Worm (Caenorhabditis elegans) whole organism, young adult: ENCODE results near the gene clec-163.
"Not testable (repeated sequence)": the region's sequence is repeated elsewhere in the genome, so short reads cannot be mapped to it uniquely, and the experiment has no call there.

Experiments
- B0035.1 ChIP-seq: sonication (generic microtip); optimal IDR thresholded peaks from 2 replicates; lab custom pipeline; 2016; ENCODE audit warnings: missing genetic modification characterization, mild to moderate bottlenecking, missing compliant biosample characterization, missing genotype, missing genetic modification reagents
- D2030.7 ChIP-seq: fragments of 200-800 bp; sonication (Bioruptor generic); IDR thresholded peaks from 2 replicates; pipeline ENCODE4 v1.3.6; 2022; ENCODE audit warnings: missing genetic modification reagents, missing genetic modification characterization, missing compliant biosample characterization
- F23B12.7 ChIP-seq: sonication (generic microtip); optimal IDR thresholded peaks from 2 replicates; lab custom pipeline; 2017; ENCODE audit warnings: missing genetic modification characterization, mild to moderate bottlenecking, missing compliant biosample characterization, antibody characterized with exemption, moderate library complexity; ENCODE audit not compliant: insufficient read depth
- F49E8.2 ChIP-seq: sonication (generic microtip); optimal IDR thresholded peaks from 3 replicates; lab custom pipeline; 2017; ENCODE audit warnings: missing genetic modification characterization, mild to moderate bottlenecking, missing compliant biosample characterization, antibody characterized with exemption, moderate library complexity; ENCODE audit not compliant: insufficient read depth
- F55B11.4 ChIP-seq: sonication (generic microtip); optimal IDR thresholded peaks from 2 replicates; lab custom pipeline; 2016; ENCODE audit warnings: missing compliant biosample characterization, missing genetic modification characterization, borderline replicate concordance; ENCODE audit not compliant: insufficient read depth
- Y53G8AR.9 ChIP-seq: fragments of 200-800 bp; sonication (Bioruptor generic); conservative IDR thresholded peaks from 2 replicates; pipeline ENCODE4 v1.3.6; 2022; ENCODE audit warnings: missing genetic modification reagents, missing genetic modification characterization, missing compliant biosample characterization
- akir-1 ChIP-seq: fragments of 200-800 bp; sonication (Bioruptor generic); optimal IDR thresholded peaks from 2 replicates; lab custom pipeline; 2018; ENCODE audit warnings: mild to moderate bottlenecking, missing genetic modification characterization, moderate library complexity, missing compliant biosample characterization
- athp-1 ChIP-seq: sonication (generic microtip); optimal IDR thresholded peaks from 2 replicates; lab custom pipeline; 2017; ENCODE audit warnings: mild to moderate bottlenecking, missing genetic modification characterization, missing compliant biosample characterization
- attf-6 ChIP-seq: fragments of 200-800 bp; sonication (Bioruptor generic); IDR thresholded peaks from 2 replicates; pipeline ENCODE4 v1.3.6; 2022; ENCODE audit warnings: missing genetic modification reagents, missing genetic modification characterization, missing compliant biosample characterization
- cebp-1 ChIP-seq, 2 experiments: fragments of 200-800 bp in 1 of 2; sonication (Bioruptor generic) in 1 of 2; sonication (generic microtip) in 1 of 2; IDR thresholded peaks in 1 of 2; optimal IDR thresholded peaks in 1 of 2; 2 replicates each; pipeline versions ENCODE4 v1.3.6 to Lab custom; 2017 to 2022; ENCODE audit warnings: missing compliant biosample characterization in 2 of 2, missing genetic modification characterization in 2 of 2, mild to moderate bottlenecking in 1 of 2, missing genetic modification reagents in 1 of 2, moderate library complexity in 1 of 2
- cebp-2 ChIP-seq: fragments of 200-800 bp; sonication (Bioruptor generic); IDR thresholded peaks from 2 replicates; pipeline ENCODE4 v1.3.6; 2022; ENCODE audit warnings: missing genetic modification characterization, missing compliant biosample characterization
- ceh-100 ChIP-seq: fragments of 200-800 bp; sonication (Bioruptor generic); IDR thresholded peaks from 2 replicates; pipeline ENCODE4 v1.3.6; 2022; ENCODE audit warnings: missing genetic modification reagents, missing genetic modification characterization, missing compliant biosample characterization
- die-1 ChIP-seq: sonication (generic microtip); optimal IDR thresholded peaks from 2 replicates; lab custom pipeline; 2016; ENCODE audit warnings: missing genotype, mild to moderate bottlenecking, missing genetic modification characterization, missing compliant biosample characterization
- egl-18 ChIP-seq: fragments of 200-800 bp; sonication (Bioruptor generic); IDR thresholded peaks from 2 replicates; pipeline ENCODE4 v1.3.6; 2022; ENCODE audit warnings: missing genetic modification reagents, missing genetic modification characterization, missing compliant biosample characterization
- egrh-3 ChIP-seq: fragments of 200-800 bp; sonication (Bioruptor generic); IDR thresholded peaks from 2 replicates; pipeline ENCODE4 v1.3.6; 2022; ENCODE audit warnings: missing genetic modification reagents, missing genetic modification characterization, missing compliant biosample characterization
- him-1 ChIP-seq: sonication (generic microtip); optimal IDR thresholded peaks from 2 replicates; lab custom pipeline; 2016; ENCODE audit warnings: missing genotype, missing genetic modification reagents, missing genetic modification characterization, missing compliant biosample characterization
- hlh-12 ChIP-seq: sonication (generic microtip); optimal IDR thresholded peaks from 2 replicates; lab custom pipeline; 2016; ENCODE audit warnings: missing genetic modification characterization, missing compliant biosample characterization
- hrde-1 ChIP-seq: sonication (generic microtip); optimal IDR thresholded peaks from 2 replicates; lab custom pipeline; 2016; ENCODE audit warnings: missing genetic modification characterization, mild to moderate bottlenecking, missing compliant biosample characterization, moderate library complexity, missing genotype, missing genetic modification reagents, borderline replicate concordance
- hsf-1 ChIP-seq: fragments of 200-800 bp; sonication (Bioruptor generic); IDR thresholded peaks from 2 replicates; pipeline ENCODE4 v1.3.6; 2022; ENCODE audit warnings: missing genetic modification reagents, missing genetic modification characterization, missing compliant biosample characterization
- let-526 ChIP-seq: fragments of 200-800 bp; sonication (Bioruptor generic); IDR thresholded peaks from 2 replicates; pipeline ENCODE4 v1.3.6; 2022; ENCODE audit warnings: missing genetic modification reagents, missing genetic modification characterization, missing compliant biosample characterization
- lin-35 ChIP-seq, 3 experiments: fragments of 150-350 bp in 2 of 3; sonication (generic microtip) in 1 of 3; optimal IDR thresholded peaks; 2 replicates each; lab custom pipeline; 2014 to 2018; ENCODE audit warnings: missing biosample characterization in 3 of 3, missing genetic modification characterization in 3 of 3, missing genetic modification reagents in 3 of 3
- madf-6 ChIP-seq: fragments of 200-800 bp; sonication (Bioruptor generic); IDR thresholded peaks from 2 replicates; pipeline ENCODE4 v1.3.6; 2022; ENCODE audit warnings: missing genetic modification reagents, missing genetic modification characterization, missing compliant biosample characterization
- madf-8 ChIP-seq: fragments of 200-800 bp; sonication (Bioruptor generic); conservative IDR thresholded peaks from 2 replicates; pipeline ENCODE4 v1.3.6; 2022; ENCODE audit warnings: missing genetic modification reagents, missing genetic modification characterization, missing compliant biosample characterization
- nfyb-1 ChIP-seq: fragments of 200-800 bp; sonication (Bioruptor generic); IDR thresholded peaks from 2 replicates; pipeline ENCODE4 v1.3.6; 2022; ENCODE audit warnings: missing genetic modification reagents, missing genetic modification characterization, missing compliant biosample characterization
- nhr-179 ChIP-seq: sonication (generic microtip); optimal IDR thresholded peaks from 2 replicates; lab custom pipeline; 2016; ENCODE audit warnings: mild to moderate bottlenecking, missing genetic modification characterization, missing compliant biosample characterization
- nhr-80 ChIP-seq: sonication (generic microtip); optimal IDR thresholded peaks from 2 replicates; lab custom pipeline; 2016; ENCODE audit warnings: missing genetic modification characterization, missing compliant biosample characterization
- rcor-1 ChIP-seq: fragments of 200-800 bp; sonication (Bioruptor generic); IDR thresholded peaks from 2 replicates; pipeline ENCODE4 v1.3.6; 2022; ENCODE audit warnings: missing genetic modification reagents, missing genetic modification characterization, missing compliant biosample characterization
- rec-8 ChIP-seq, 2 experiments: sonication (generic microtip); optimal IDR thresholded peaks; 2 replicates each; lab custom pipeline; 2016; ENCODE audit warnings: mild to moderate bottlenecking in 2 of 2, missing genetic modification characterization in 2 of 2, missing genetic modification reagents in 2 of 2, missing genotype in 2 of 2, missing biosample characterization in 1 of 2, missing compliant biosample characterization in 1 of 2, moderate library complexity in 1 of 2
- snpc-3.4 ChIP-seq: sonication (generic microtip); optimal IDR thresholded peaks from 2 replicates; lab custom pipeline; 2017; ENCODE audit warnings: missing genetic modification characterization, mild to moderate bottlenecking, missing compliant biosample characterization, antibody characterized with exemption, moderate library complexity, missing genotype, missing genetic modification reagents
- snpc-4 ChIP-seq, 5 experiments: fragments of 150-350 bp in 1 of 5; sonication (generic microtip) in 4 of 5; optimal IDR thresholded peaks; 2 replicates each; lab custom pipeline; 2014 to 2018; ENCODE audit warnings: missing genetic modification characterization in 5 of 5, missing biosample characterization in 3 of 5, antibody characterized with exemption in 2 of 5, mild to moderate bottlenecking in 2 of 5, missing compliant biosample characterization in 2 of 5, missing genotype in 2 of 5, moderate library complexity in 2 of 5, missing genetic modification reagents in 1 of 5
- tbx-9 ChIP-seq: sonication (generic microtip); optimal IDR thresholded peaks from 2 replicates; lab custom pipeline; 2016; ENCODE audit warnings: borderline replicate concordance, missing genetic modification characterization, inconsistent platforms, missing compliant biosample characterization
- unc-130 ChIP-seq: sonication (generic microtip); optimal IDR thresholded peaks from 2 replicates; lab custom pipeline; 2016; ENCODE audit warnings: missing genetic modification reagents, missing genetic modification characterization, missing compliant biosample characterization
- xnd-1 ChIP-seq: sonication (generic microtip); optimal IDR thresholded peaks from 2 replicates; lab custom pipeline; 2016; ENCODE audit warnings: missing genotype, missing genetic modification reagents, missing genetic modification characterization, missing compliant biosample characterization

The clec-163 gene

DNA sequence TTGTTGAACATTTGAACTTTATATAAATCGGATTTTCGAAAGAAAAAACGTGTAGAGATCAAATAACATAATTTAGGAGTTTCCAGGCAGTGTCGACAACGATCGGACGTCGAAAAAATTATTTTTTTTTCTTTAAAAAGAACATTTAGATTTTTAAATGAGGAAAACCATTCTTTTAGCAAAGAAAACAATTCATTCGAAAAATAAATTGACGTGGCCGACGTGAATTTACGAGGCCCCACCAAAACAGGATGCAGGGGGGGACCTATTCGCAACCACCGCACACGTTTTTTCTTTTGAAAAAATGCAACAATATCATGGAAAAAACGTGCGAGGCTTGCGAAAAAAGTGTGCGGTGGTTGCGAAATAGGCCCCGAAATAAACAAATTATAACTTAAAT, 44.1 kb upstream of the clec-163 start, which contains the start of gene enu-3.6:
TSS of gene enu-3.6 (plus strand) at position 392 of the 400 bp plus-strand sequence.
- TF ChIP-seq madf-6, result peak; percentile 62; the same call in 1 of the 2 replicates
- 0 out of 2 replicates have a peak, but pooled peaks have one; percentile 24 for TF ChIP-seq madf-8 (GFP tag; lab: Robert Waterston, UW)
- not testable (repeated sequence) for TF ChIP-seq cebp-1 (GFP tag; IDR thresholded peaks at IDR 0.05; lab: Robert Waterston, UW); snpc-4 (GFP tag; optimal IDR thresholded peaks at IDR 0.05; lab: Kevin White, UChicago)
- TF ChIP-seq cebp-1 (tag; optimal IDR thresholded peaks at IDR 0.05; lab: Kevin White, UChicago), result peak; percentile 68
- peak; percentile 23 for TF ChIP-seq xnd-1 (tag; lab: Kevin White, UChicago)
- peak; percentile 62 for TF ChIP-seq athp-1 (tag; lab: Kevin White, UChicago)
- TF ChIP-seq F49E8.2 (tag; lab: Kevin White, UChicago), result peak; percentile 39
- peak; percentile 28; the same call in 1 of the 2 replicates for TF ChIP-seq Y53G8AR.9 (GFP tag; lab: Robert Waterston, UW)
- TF ChIP-seq cebp-2, result 0 out of 2 replicates have a peak, but pooled peaks have one; percentile 44
- 0 out of 2 replicates have a peak, but pooled peaks have one; percentile 38 for TF ChIP-seq attf-6 (GFP tag; lab: Robert Waterston, UW)
- peak; percentile 33 for TF ChIP-seq him-1 (tag; lab: Kevin White, UChicago)
- peak; percentile 53 for TF ChIP-seq hrde-1
- peak; percentile 21 for TF ChIP-seq unc-130 (GFP tag; lab: Kevin White, UChicago)
- peak in 1 of 4 experiments; percentile 8 for TF ChIP-seq snpc-4 (tag; optimal IDR thresholded peaks at IDR 0.05; lab: Kevin White, UChicago)
- peak; percentile 59 for TF ChIP-seq hsf-1
- peak; percentile 40; the same call in 1 of the 2 replicates for TF ChIP-seq ceh-100

DNA sequence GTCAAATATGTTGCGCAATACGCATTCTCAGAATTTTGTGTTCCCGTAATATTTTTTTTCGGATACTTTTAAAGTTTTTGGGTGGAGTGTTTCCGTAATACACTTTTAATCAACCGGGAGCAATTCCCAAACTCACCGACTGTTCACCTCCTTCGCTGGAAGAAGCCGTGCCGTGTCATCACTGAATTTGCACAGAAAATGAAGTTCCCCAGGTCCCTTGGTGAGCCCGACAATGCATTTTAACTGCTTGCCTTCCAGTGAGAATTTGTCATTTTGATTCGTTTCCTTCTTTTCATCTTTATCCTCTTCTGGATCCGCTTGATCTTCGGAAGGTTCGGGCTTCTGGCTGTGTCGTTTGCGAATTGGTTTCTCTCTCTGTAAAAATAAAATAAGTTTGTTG, 39.8 kb upstream of the clec-163 start:
- TF ChIP-seq akir-1 (no peak), F55B11.4 (tag; lab: Kevin White, UChicago) (no peak), tbx-9 (tag; lab: Kevin White, UChicago) (no peak), D2030.7 (GFP tag; lab: Robert Waterston, UW) (no peak), die-1 (no peak), hlh-12 (tag; lab: Kevin White, UChicago) (no peak), F23B12.7 (no peak), B0035.1 (tag; lab: Kevin White, UChicago) (no peak), nfyb-1 (GFP tag; lab: Robert Waterston, UW) (no peak), rcor-1 (GFP tag; lab: Robert Waterston, UW) (no peak), nhr-179 (tag; lab: Kevin White, UChicago) (no peak), snpc-3.4 (tag; lab: Kevin White, UChicago) (no peak), let-526 (GFP tag; lab: Robert Waterston, UW) (no peak), F49E8.2 (tag; lab: Kevin White, UChicago) (no peak), nhr-80 (no peak), egl-18 (no peak), ceh-100 (no peak), rec-8 (tag; optimal IDR thresholded peaks at IDR 0.05; lab: Kevin White, UChicago) (no peak)

DNA sequence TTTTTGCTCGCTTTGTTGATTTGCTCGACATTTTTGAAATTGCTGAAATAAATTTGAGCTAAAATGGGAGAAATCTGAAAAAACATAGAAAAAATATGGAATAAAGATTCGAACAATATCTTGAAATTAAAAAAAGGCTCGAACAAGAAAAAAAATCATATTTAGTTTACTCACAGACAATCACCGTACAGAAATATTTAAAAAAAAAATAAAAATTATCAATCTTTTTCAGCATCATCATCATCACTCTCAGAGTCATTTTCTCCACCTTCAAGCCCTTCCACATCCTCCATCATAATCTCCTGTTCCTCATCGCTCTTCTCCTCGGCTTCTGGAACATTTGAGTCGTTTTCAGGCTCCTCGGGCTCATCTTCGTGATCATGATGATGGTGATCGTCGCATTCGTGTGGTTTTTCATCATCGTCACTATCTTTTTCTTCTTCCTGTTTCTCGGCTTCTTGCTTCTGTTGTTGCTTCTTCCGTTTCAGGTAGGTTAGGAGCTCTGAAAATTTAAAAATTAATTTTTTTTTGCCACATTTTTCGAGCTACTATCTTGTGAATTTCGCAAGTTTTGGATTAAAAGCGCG, 38.6 kb upstream of the clec-163 start, which contains the start of gene hpl-2:
TSS of gene hpl-2 (minus strand) at position 51 of the 587 bp plus-strand sequence.
- no peak for TF ChIP-seq egrh-3 (GFP tag; lab: Robert Waterston, UW)
- peak in 1 of 3 experiments; percentile 36 for TF ChIP-seq lin-35 (GFP tag; optimal IDR thresholded peaks at IDR 0.05; lab: Kevin White, UChicago)
